Worm (Caenorhabditis elegans): ENCODE data around the gene nhr-22.

DNA sequence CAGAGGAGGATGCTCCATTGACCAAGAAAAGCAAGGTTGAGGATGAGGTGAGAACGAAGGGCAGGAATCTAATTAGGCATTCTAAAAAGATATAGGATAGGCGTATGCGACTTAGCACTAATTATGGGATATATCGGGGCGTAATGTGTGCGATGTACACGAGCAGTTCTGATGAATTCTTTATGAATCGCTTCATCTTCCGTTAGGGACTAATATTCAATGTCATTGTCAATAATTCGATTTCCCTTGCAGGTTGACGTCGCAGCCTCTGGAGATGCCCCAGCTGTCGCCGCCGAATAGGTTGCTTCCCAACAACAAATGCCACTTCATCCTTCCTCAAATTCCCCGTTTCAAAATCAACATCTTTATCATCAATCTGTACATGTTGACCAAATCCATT lies 43.5 kb upstream of the nhr-22 start:
- TF ChIP-seq lin-13 (GFP tag; optimal IDR thresholded peaks at IDR 0.05), result no peak
- no peak for TF ChIP-seq zfp-2 (tag; optimal IDR thresholded peaks at IDR 0.05)
- no peak for TF ChIP-seq snpc-4 (tag; optimal IDR thresholded peaks at IDR 0.05)
- TF ChIP-seq lin-29 (GFP tag; IDR thresholded peaks at IDR 0.05), result no peak
- no peak for TF ChIP-seq unc-39 (tag; optimal IDR thresholded peaks at IDR 0.05)
- no peak for TF ChIP-seq unc-62 (GFP tag; optimal IDR thresholded peaks at IDR 0.05 in 1 of 2)
- TF ChIP-seq unc-62 (tag; optimal IDR thresholded peaks at IDR 0.05), result no peak
- TF ChIP-seq F44E2.7 (GFP tag; IDR thresholded peaks at IDR 0.05), result no peak
- TF ChIP-seq ctbp-1 (GFP tag; IDR thresholded peaks at IDR 0.05), result no peak
- TF ChIP-seq nhr-11 (tag; optimal IDR thresholded peaks at IDR 0.05), result no peak
- no peak for TF ChIP-seq gei-8 (GFP tag; optimal IDR thresholded peaks at IDR 0.05)

All from whole organism, L4 larva.